Worm (Caenorhabditis elegans): ENCODE results near the gene T04G9.7.
A peak's percentile ranks its signal among the peaks of the same experiment; 100 is the strongest.

Gene T04G9.7

DNA sequence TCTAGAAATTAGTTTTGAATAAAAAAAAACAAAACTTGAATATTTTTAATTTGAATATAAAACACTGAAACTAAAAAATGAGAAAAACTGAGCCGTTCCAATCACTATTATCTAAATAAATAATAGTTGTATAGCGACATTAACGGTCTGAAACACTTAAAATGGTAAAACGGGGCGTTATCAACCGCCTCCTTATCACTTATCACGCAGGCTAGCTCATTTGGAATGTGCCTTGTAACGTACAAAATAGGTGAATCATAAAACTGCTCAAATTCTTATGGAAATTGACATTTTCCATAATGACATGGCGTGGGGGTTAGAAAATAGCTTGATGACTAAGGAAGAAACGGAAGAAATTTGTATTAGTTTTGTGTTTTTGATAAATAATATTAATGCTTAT, 45.3 kb downstream of the T04G9.7 start, which contains the start of gene ifd-2:
TSS of gene ifd-2 (minus strand) at position 1 of the 400 bp plus-strand sequence.
- no peak for TF ChIP-seq pat-9 (tag; optimal IDR thresholded peaks at IDR 0.05)
- peak; percentile 78 for TF ChIP-seq elt-2 (tag; optimal IDR thresholded peaks at IDR 0.05)

DNA sequence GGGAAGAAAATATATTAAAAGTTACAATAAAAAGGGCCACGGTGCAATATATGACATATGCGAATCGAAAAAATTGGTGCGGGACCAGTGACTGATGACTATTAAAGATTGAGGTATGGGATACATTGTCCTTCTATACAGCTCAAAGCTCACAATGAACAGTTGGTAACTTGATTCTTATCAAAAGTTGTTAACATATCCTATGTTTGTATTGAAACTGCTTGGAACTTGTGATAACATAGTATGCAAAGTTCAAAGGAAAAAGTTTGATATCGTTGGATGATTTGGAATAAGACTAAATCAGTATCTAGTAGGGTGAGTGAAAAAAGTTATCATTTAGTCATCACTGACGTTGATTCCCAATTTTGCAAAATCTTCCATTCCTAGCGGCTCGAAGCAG, 47.3 kb downstream of the T04G9.7 start:
- TF ChIP-seq odd-2 (tag; optimal IDR thresholded peaks at IDR 0.05) (no peak), dmd-4 (tag; optimal IDR thresholded peaks at IDR 0.05; ENCODE audit: borderline replicate concordance) (no peak), ttx-3 (tag; optimal IDR thresholded peaks at IDR 0.05) (no peak), fkh-6 (tag; optimal IDR thresholded peaks at IDR 0.05) (no peak), ceh-6 (GFP tag; optimal IDR thresholded peaks at IDR 0.05) (no peak), pros-1 (tag; optimal IDR thresholded peaks at IDR 0.05) (no peak), tbx-2 (tag; optimal IDR thresholded peaks at IDR 0.05) (no peak), ceh-48 (tag; optimal IDR thresholded peaks at IDR 0.05) (no peak), nhr-232 (tag; optimal IDR thresholded peaks at IDR 0.05) (no peak), nfya-1 (tag; optimal IDR thresholded peaks at IDR 0.05) (no peak)
